Worm (Caenorhabditis elegans) whole organism, young adult: Measurements from ENCODE around the gene R03A10.5.

Experiments
- F33H1.4 ChIP-seq: fragments of 200-800 bp; sonication (Bioruptor generic); IDR thresholded peaks from 2 replicates; pipeline ENCODE4 v1.3.6; 2022; ENCODE audit warnings: missing genetic modification reagents, missing genetic modification characterization, missing compliant biosample characterization
- F37B4.10 ChIP-seq: fragments of 200-800 bp; sonication (Bioruptor generic); IDR thresholded peaks from 2 replicates; pipeline ENCODE4 v1.3.6; 2022; ENCODE audit warnings: missing genetic modification characterization, missing compliant biosample characterization
- T07F8.4 ChIP-seq: sonication (generic microtip); optimal IDR thresholded peaks from 2 replicates; lab custom pipeline; 2016; ENCODE audit warnings: mild to moderate bottlenecking, missing genetic modification characterization, moderate library complexity, missing compliant biosample characterization
- Y53F4B.3 ChIP-seq: fragments of 200-800 bp; sonication (Bioruptor generic); IDR thresholded peaks from 2 replicates; pipeline ENCODE4 v1.3.6; 2022; ENCODE audit warnings: missing genetic modification reagents, missing genetic modification characterization, missing compliant biosample characterization
- ZK185.1 ChIP-seq: sonication (generic microtip); optimal IDR thresholded peaks from 2 replicates; lab custom pipeline; 2016; ENCODE audit warnings: mild to moderate bottlenecking, missing genetic modification characterization, missing compliant biosample characterization; ENCODE audit not compliant: poor library complexity, severe bottlenecking
- akir-1 ChIP-seq: fragments of 200-800 bp; sonication (Bioruptor generic); optimal IDR thresholded peaks from 2 replicates; lab custom pipeline; 2018; ENCODE audit warnings: mild to moderate bottlenecking, missing genetic modification characterization, moderate library complexity, missing compliant biosample characterization
- ama-1 ChIP-seq, 3 experiments: fragments of 150-350 bp in 1 of 3; sonication (generic microtip) in 2 of 3; optimal IDR thresholded peaks; 2 replicates each; lab custom pipeline; 2014 to 2018; ENCODE audit warnings: missing biosample characterization in 2 of 3, missing genetic modification characterization in 2 of 3, missing genetic modification reagents in 2 of 3
- bed-2 ChIP-seq: fragments of 200-800 bp; sonication (Bioruptor generic); IDR thresholded peaks from 2 replicates; pipeline ENCODE4 v1.3.6; 2022; ENCODE audit warnings: missing genetic modification reagents, missing genetic modification characterization, missing compliant biosample characterization
- ccch-3 ChIP-seq: fragments of 200-800 bp; sonication (Bioruptor generic); optimal IDR thresholded peaks from 2 replicates; lab custom pipeline; 2018; ENCODE audit warnings: mild to moderate bottlenecking, missing genetic modification characterization, missing compliant biosample characterization
- chd-7 ChIP-seq: sonication (generic microtip); optimal IDR thresholded peaks from 2 replicates; lab custom pipeline; 2016; ENCODE audit warnings: mild to moderate bottlenecking, missing genetic modification characterization, moderate library complexity, missing compliant biosample characterization
- dox-1 ChIP-seq: fragments of 200-800 bp; sonication (Bioruptor generic); IDR thresholded peaks from 2 replicates; pipeline ENCODE4 v1.3.6; 2022; ENCODE audit warnings: missing genetic modification reagents, missing genetic modification characterization, missing compliant biosample characterization
- ets-4 ChIP-seq: fragments of 200-800 bp; sonication (Bioruptor generic); optimal IDR thresholded peaks from 2 replicates; lab custom pipeline; 2018; ENCODE audit warnings: mild to moderate bottlenecking, missing genetic modification characterization, missing compliant biosample characterization
- hmg-20 ChIP-seq: fragments of 200-800 bp; sonication (Bioruptor generic); IDR thresholded peaks from 2 replicates; pipeline ENCODE4 v1.3.6; 2022; ENCODE audit warnings: missing genetic modification reagents, missing genetic modification characterization, missing compliant biosample characterization
- let-526 ChIP-seq: fragments of 200-800 bp; sonication (Bioruptor generic); IDR thresholded peaks from 2 replicates; pipeline ENCODE4 v1.3.6; 2022; ENCODE audit warnings: missing genetic modification reagents, missing genetic modification characterization, missing compliant biosample characterization
- let-607 ChIP-seq, 2 experiments: fragments of 200-800 bp in 1 of 2; sonication (Bioruptor generic) in 1 of 2; sonication (generic microtip) in 1 of 2; optimal IDR thresholded peaks; 2 replicates each; lab custom pipeline; 2016 to 2018; ENCODE audit warnings: mild to moderate bottlenecking in 2 of 2, missing compliant biosample characterization in 2 of 2, missing genetic modification characterization in 2 of 2, moderate library complexity in 2 of 2, missing genotype in 1 of 2
- lin-26 ChIP-seq: fragments of 200-800 bp; sonication (Bioruptor generic); IDR thresholded peaks from 2 replicates; pipeline ENCODE4 v1.3.6; 2022; ENCODE audit warnings: missing genetic modification reagents, missing genetic modification characterization, missing compliant biosample characterization
- lin-40 ChIP-seq: sonication (generic microtip); optimal IDR thresholded peaks from 2 replicates; lab custom pipeline; 2016; ENCODE audit warnings: missing genetic modification characterization, mild to moderate bottlenecking, missing compliant biosample characterization, missing genotype, missing genetic modification reagents
- madf-6 ChIP-seq: fragments of 200-800 bp; sonication (Bioruptor generic); IDR thresholded peaks from 2 replicates; pipeline ENCODE4 v1.3.6; 2022; ENCODE audit warnings: missing genetic modification reagents, missing genetic modification characterization, missing compliant biosample characterization
- nfya-1 ChIP-seq: sonication (generic microtip); optimal IDR thresholded peaks from 2 replicates; lab custom pipeline; 2017; ENCODE audit warnings: antibody characterized with exemption, missing compliant biosample characterization, missing genetic modification characterization, borderline replicate concordance; ENCODE audit not compliant: insufficient read depth
- nfyb-1 ChIP-seq: fragments of 200-800 bp; sonication (Bioruptor generic); IDR thresholded peaks from 2 replicates; pipeline ENCODE4 v1.3.6; 2022; ENCODE audit warnings: missing genetic modification reagents, missing genetic modification characterization, missing compliant biosample characterization
- nhr-120 ChIP-seq: fragments of 200-800 bp; sonication (Bioruptor generic); IDR thresholded peaks from 2 replicates; pipeline ENCODE4 v1.3.6; 2022; ENCODE audit warnings: missing genetic modification characterization, missing compliant biosample characterization
- nhr-80 ChIP-seq: sonication (generic microtip); optimal IDR thresholded peaks from 2 replicates; lab custom pipeline; 2016; ENCODE audit warnings: missing genetic modification characterization, missing compliant biosample characterization
- pbrm-1 ChIP-seq: fragments of 200-800 bp; sonication (Bioruptor generic); IDR thresholded peaks from 2 replicates; pipeline ENCODE4 v1.3.6; 2022; ENCODE audit warnings: missing genetic modification reagents, missing genetic modification characterization, missing compliant biosample characterization
- pha-4 ChIP-seq: fragments of 150-350 bp; sonication (generic microtip); optimal IDR thresholded peaks from 2 replicates; lab custom pipeline; 2014; ENCODE audit warnings: missing biosample characterization, missing genetic modification reagents, missing genetic modification characterization
- rcor-1 ChIP-seq: fragments of 200-800 bp; sonication (Bioruptor generic); IDR thresholded peaks from 2 replicates; pipeline ENCODE4 v1.3.6; 2022; ENCODE audit warnings: missing genetic modification reagents, missing genetic modification characterization, missing compliant biosample characterization
- repo-1 ChIP-seq: sonication (generic microtip); optimal IDR thresholded peaks from 2 replicates; lab custom pipeline; 2017; ENCODE audit warnings: mild to moderate bottlenecking, missing genetic modification characterization, missing compliant biosample characterization
- sdz-38 ChIP-seq: sonication (generic microtip); optimal IDR thresholded peaks from 2 replicates; lab custom pipeline; 2016; ENCODE audit warnings: missing genotype, missing genetic modification characterization, missing compliant biosample characterization
- snpc-1.3 ChIP-seq: sonication (generic microtip); optimal IDR thresholded peaks from 2 replicates; lab custom pipeline; 2017; ENCODE audit warnings: missing genetic modification characterization, mild to moderate bottlenecking, missing compliant biosample characterization, antibody characterized with exemption, moderate library complexity, missing genotype, missing genetic modification reagents; ENCODE audit not compliant: insufficient read depth
- snpc-4 ChIP-seq, 5 experiments: fragments of 150-350 bp in 1 of 5; sonication (generic microtip) in 4 of 5; optimal IDR thresholded peaks; 2 replicates each; lab custom pipeline; 2014 to 2018; ENCODE audit warnings: missing genetic modification characterization in 5 of 5, missing biosample characterization in 3 of 5, antibody characterized with exemption in 2 of 5, mild to moderate bottlenecking in 2 of 5, missing compliant biosample characterization in 2 of 5, missing genotype in 2 of 5, moderate library complexity in 2 of 5, missing genetic modification reagents in 1 of 5
- somi-1 ChIP-seq: fragments of 200-800 bp; sonication (Bioruptor generic); optimal IDR thresholded peaks from 2 replicates; lab custom pipeline; 2018; ENCODE audit warnings: mild to moderate bottlenecking, missing genetic modification characterization, missing compliant biosample characterization
- unc-62 ChIP-seq: fragments of 150-350 bp; optimal IDR thresholded peaks from 2 replicates; lab custom pipeline; 2014; ENCODE audit warnings: missing biosample characterization, missing genetic modification reagents, missing genetic modification characterization
- xnd-1 ChIP-seq: sonication (generic microtip); optimal IDR thresholded peaks from 2 replicates; lab custom pipeline; 2016; ENCODE audit warnings: missing genotype, missing genetic modification reagents, missing genetic modification characterization, missing compliant biosample characterization
- zfh-2 ChIP-seq: fragments of 200-800 bp; sonication (Bioruptor generic); conservative IDR thresholded peaks from 2 replicates; pipeline ENCODE4 v1.3.6; 2022; ENCODE audit warnings: missing genetic modification reagents, missing genetic modification characterization, missing compliant biosample characterization
- zim-3 ChIP-seq: sonication (generic microtip); optimal IDR thresholded peaks from 2 replicates; lab custom pipeline; 2017; ENCODE audit warnings: mild to moderate bottlenecking, missing genetic modification characterization, moderate library complexity, missing compliant biosample characterization
- ztf-22 ChIP-seq: fragments of 200-800 bp; sonication (Bioruptor generic); optimal IDR thresholded peaks from 2 replicates; lab custom pipeline; 2018; ENCODE audit warnings: mild to moderate bottlenecking, missing genetic modification characterization, moderate library complexity, missing compliant biosample characterization

Gene R03A10.5

DNA sequence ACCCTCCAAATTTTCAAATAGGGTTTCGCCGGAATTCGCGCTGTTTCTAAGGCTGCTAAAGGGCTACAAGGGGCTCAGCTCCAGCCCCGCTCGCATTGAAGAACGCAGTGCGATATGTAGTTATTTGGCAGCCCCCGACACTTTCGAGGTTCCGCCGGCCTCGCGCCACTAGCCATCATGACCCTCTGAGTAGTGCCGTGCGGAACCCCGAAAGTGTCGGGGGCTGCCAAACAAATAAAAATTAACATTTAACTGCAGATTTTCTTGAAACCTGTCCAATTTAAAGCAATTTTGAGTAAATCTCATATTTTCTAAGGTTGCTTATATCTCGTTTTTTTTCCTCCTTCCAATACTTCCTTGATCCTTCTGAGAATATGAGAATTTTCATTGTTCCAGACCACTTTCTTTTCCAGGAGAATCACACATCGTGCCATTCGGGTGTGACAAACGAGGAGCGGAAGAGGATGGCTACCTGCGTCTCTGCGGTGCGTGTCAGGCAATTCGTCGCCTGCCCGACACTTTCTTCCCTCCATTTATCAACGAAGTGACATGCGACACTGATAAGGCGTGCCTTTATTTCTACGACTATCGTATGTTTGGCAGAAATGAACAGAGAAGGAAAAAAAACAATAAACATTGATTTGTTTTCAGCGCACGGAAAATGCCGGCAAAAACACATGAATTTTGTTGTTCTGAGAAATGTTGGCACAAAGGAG is 22.7 kb upstream of the R03A10.5 start:
- no peak for TF ChIP-seq nhr-120 (GFP tag; lab: Robert Waterston, UW)
- TF ChIP-seq Y53F4B.3 (GFP tag; lab: Robert Waterston, UW): no peak
- TF ChIP-seq dox-1: peak; percentile 77
- TF ChIP-seq let-607 (tag; optimal IDR thresholded peaks at IDR 0.05; lab: Kevin White, UChicago): peak in 1 of 2 experiments; percentile 8
- TF ChIP-seq pbrm-1: 0 out of 2 replicates have a peak, but pooled peaks have one; percentile 15
- TF ChIP-seq let-526: no peak
- TF ChIP-seq zfh-2 (GFP tag; lab: Robert Waterston, UW): peak; percentile 56; the same call in 1 of the 2 replicates
- TF ChIP-seq ztf-22 (GFP tag; lab: Kevin White, UChicago): peak; percentile 6
- TF ChIP-seq ets-4: peak; percentile 92
- TF ChIP-seq unc-62 (GFP tag; lab: Kevin White, UChicago): peak; percentile 27
- TF ChIP-seq snpc-4 (GFP tag; optimal IDR thresholded peaks at IDR 0.05; lab: Kevin White, UChicago): no peak
- TF ChIP-seq snpc-4 (tag; optimal IDR thresholded peaks at IDR 0.05; lab: Kevin White, UChicago): peak in 3 of 4 experiments; percentile 72 to 80 (median 75)
- TF ChIP-seq madf-6 (GFP tag; lab: Robert Waterston, UW): no peak
- TF ChIP-seq nhr-80: peak; percentile 96
- no peak for TF ChIP-seq bed-2 (GFP tag; lab: Robert Waterston, UW)
- TF ChIP-seq, all 124 proteins: peak for 9

DNA sequence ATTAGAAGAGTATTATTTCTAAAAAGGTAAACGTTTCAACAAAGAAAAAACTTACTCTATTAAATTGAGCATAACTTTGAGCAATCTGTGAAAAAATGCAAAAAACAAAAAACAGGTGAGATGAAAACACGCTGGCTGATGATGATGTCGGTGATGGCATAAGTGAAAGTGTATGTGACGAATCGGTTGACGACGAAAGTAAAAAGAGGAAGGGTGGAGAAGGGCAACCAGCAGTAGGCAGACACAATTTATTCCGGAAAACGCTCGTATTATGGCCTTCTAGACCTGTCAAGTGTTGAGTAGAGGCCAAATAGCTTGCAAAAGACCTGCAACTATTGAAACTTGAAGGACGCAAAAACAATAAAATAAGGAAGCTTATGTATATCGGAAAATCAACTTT is 18.6 kb upstream of the R03A10.5 start, which contains the start of gene nas-13:
Gene nas-13, minus strand, starts transcription at position 323 of the 400 bp plus-strand sequence.
- TF ChIP-seq repo-1 (tag; lab: Kevin White, UChicago) (no peak), nfyb-1 (GFP tag; lab: Robert Waterston, UW) (no peak)

ce11 chrX:15430983-15431382 is 15.5 kb upstream of the R03A10.5 start, which contains the start of gene blos-8:
Gene blos-8 (minus strand): TSS chrX:15431198.
- TF ChIP-seq akir-1 (GFP tag; lab: Kevin White, UChicago) (no peak), ZK185.1 (tag; lab: Kevin White, UChicago) (no peak), pha-4 (tag; lab: Kevin White, UChicago) (no peak)

DNA sequence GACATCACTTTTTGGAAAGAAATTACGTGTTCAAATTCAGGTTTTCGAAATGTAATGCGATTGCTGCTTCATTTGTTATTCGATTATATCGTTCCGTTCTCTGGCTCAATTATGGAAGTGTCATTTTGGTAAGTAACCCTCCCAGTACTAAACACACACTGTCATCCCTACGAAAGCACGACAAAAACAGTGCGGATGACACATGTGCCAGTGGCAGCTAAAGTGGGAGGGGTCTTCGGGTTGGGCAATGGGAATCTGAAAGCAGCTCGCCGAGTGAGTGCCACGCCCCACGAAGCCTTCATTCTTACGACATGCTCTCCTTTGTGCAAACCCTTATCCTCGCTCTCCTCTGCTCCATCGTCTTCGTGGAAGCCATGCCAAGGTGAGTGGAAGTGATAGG is 13.0 kb upstream of the R03A10.5 start, which contains the start of gene flp-32:
Gene flp-32, plus strand, starts transcription at position 301 of the 400 bp plus-strand sequence.
- TF ChIP-seq snpc-1.3 (tag; lab: Kevin White, UChicago): no peak
- no peak for TF ChIP-seq ccch-3 (GFP tag; lab: Kevin White, UChicago)
- TF ChIP-seq lin-26 (GFP tag; lab: Robert Waterston, UW): no peak
- TF ChIP-seq F33H1.4: no peak
- TF ChIP-seq nfya-1 (tag; lab: Kevin White, UChicago): no peak
- no peak for TF ChIP-seq F37B4.10 (GFP tag; lab: Robert Waterston, UW)
- TF ChIP-seq hmg-20 (GFP tag; lab: Robert Waterston, UW): no peak
- TF ChIP-seq chd-7 (tag; lab: Kevin White, UChicago): no peak
- no peak for TF ChIP-seq somi-1 (GFP tag; lab: Kevin White, UChicago)
- no peak for TF ChIP-seq ama-1 (optimal IDR thresholded peaks at IDR 0.05; lab: Kevin White, UChicago)
- TF ChIP-seq ama-1 (GFP tag; optimal IDR thresholded peaks at IDR 0.05; lab: Kevin White, UChicago): no peak
- TF ChIP-seq xnd-1 (tag; lab: Kevin White, UChicago): no peak
- TF ChIP-seq T07F8.4 (tag; lab: Kevin White, UChicago): no peak
- TF ChIP-seq zim-3: no peak
- no peak for TF ChIP-seq lin-40
- TF ChIP-seq sdz-38 (tag; lab: Kevin White, UChicago): no peak
- TF ChIP-seq rcor-1 (GFP tag; lab: Robert Waterston, UW): no peak
- TF ChIP-seq, all 124 proteins: peak for 0
